Fruit fly (Drosophila melanogaster) whole organism, embryonic: ENCODE results near the gene CG18661.

Experiments used
- Ada2b ChIP-seq: fragments of 200-800 bp; sonication (Bioruptor generic); IDR thresholded peaks from 2 replicates; pipeline ENCODE4 v1.3.6; 2022; ENCODE audit warnings: missing biosample characterization, missing genetic modification characterization
- Asciz ChIP-seq: fragments of 200-800 bp; sonication (Bioruptor generic); optimal IDR thresholded peaks from 2 replicates; lab custom pipeline; 2017; ENCODE audit warnings: missing biosample characterization, mild to moderate bottlenecking, missing genetic modification characterization, missing genetic modification reagents
- Blimp-1 ChIP-seq: fragments of 200-800 bp; sonication (Bioruptor generic); optimal IDR thresholded peaks from 3 replicates; lab custom pipeline; 2018; ENCODE audit warnings: missing biosample characterization, missing genetic modification characterization, mild to moderate bottlenecking, moderate library complexity, missing genetic modification reagents
- C15 ChIP-seq: fragments of 200-800 bp; sonication (Bioruptor generic); IDR thresholded peaks from 3 replicates; pipeline ENCODE4 v1.3.6; 2022; ENCODE audit warnings: missing biosample characterization, missing genetic modification characterization
- CG10959 ChIP-seq: fragments of 200-800 bp; sonication (Bioruptor generic); IDR thresholded peaks from 2 replicates; pipeline ENCODE4 v1.3.6; 2022; ENCODE audit warnings: missing biosample characterization, missing genetic modification characterization
- CG13424 ChIP-seq: fragments of 200-800 bp; sonication (Bioruptor generic); optimal IDR thresholded peaks from 2 replicates; lab custom pipeline; 2019; ENCODE audit warnings: missing biosample characterization, mild to moderate bottlenecking, missing genetic modification characterization, moderate library complexity
- CG14441 ChIP-seq: fragments of 200-800 bp; sonication (Bioruptor generic); IDR thresholded peaks from 2 replicates; pipeline ENCODE4 v1.3.6; 2022; ENCODE audit warnings: missing biosample characterization, missing genetic modification characterization
- CG17361 ChIP-seq: fragments of 200-800 bp; sonication (Bioruptor generic); IDR thresholded peaks from 3 replicates; pipeline ENCODE4 v1.3.6; 2022; ENCODE audit warnings: missing biosample characterization, missing genetic modification characterization
- CG17568 ChIP-seq: fragments of 200-800 bp; sonication (Bioruptor generic); optimal IDR thresholded peaks from 2 replicates; lab custom pipeline; 2018; ENCODE audit warnings: missing biosample characterization, mild to moderate bottlenecking, missing genetic modification characterization, moderate library complexity
- CG18599 ChIP-seq: fragments of 200-800 bp; sonication (Bioruptor generic); optimal IDR thresholded peaks from 3 replicates; lab custom pipeline; 2017; ENCODE audit warnings: missing biosample characterization, missing genetic modification characterization, mild to moderate bottlenecking, moderate library complexity, missing genetic modification reagents
- CG31388 ChIP-seq: fragments of 200-800 bp; sonication (Bioruptor generic); optimal IDR thresholded peaks from 2 replicates; lab custom pipeline; 2016; ENCODE audit warnings: missing biosample characterization, missing genetic modification characterization
- CG32767 ChIP-seq: fragments of 200-800 bp; sonication (Bioruptor generic); IDR thresholded peaks from 2 replicates; pipeline ENCODE4 v1.3.6; 2022; ENCODE audit warnings: missing biosample characterization, missing genetic modification characterization
- CG3838 ChIP-seq: fragments of 200-800 bp; sonication (Bioruptor generic); optimal IDR thresholded peaks from 3 replicates; lab custom pipeline; 2016; ENCODE audit warnings: missing biosample characterization, missing genetic modification characterization
- CG4404 ChIP-seq: fragments of 200-800 bp; sonication (Bioruptor generic); IDR thresholded peaks from 2 replicates; pipeline ENCODE4 v1.3.6; 2022; ENCODE audit warnings: missing biosample characterization, missing genetic modification characterization
- CG4424 ChIP-seq: fragments of 200-800 bp; sonication (Bioruptor generic); optimal IDR thresholded peaks from 3 replicates; lab custom pipeline; 2016; ENCODE audit warnings: missing biosample characterization, missing genetic modification characterization
- CG4617 ChIP-seq: fragments of 200-800 bp; sonication (Bioruptor generic); optimal IDR thresholded peaks from 3 replicates; lab custom pipeline; 2016; ENCODE audit warnings: missing biosample characterization, missing genetic modification characterization, borderline replicate concordance
- CG6813 ChIP-seq: fragments of 200-800 bp; sonication (Bioruptor generic); optimal IDR thresholded peaks from 2 replicates; lab custom pipeline; 2017; ENCODE audit warnings: missing biosample characterization, missing genetic modification characterization, mild to moderate bottlenecking, moderate library complexity, missing genetic modification reagents
- CG7357 ChIP-seq: fragments of 200-800 bp; sonication (Bioruptor generic); IDR thresholded peaks from 3 replicates; pipeline ENCODE4 v1.3.6; 2022; ENCODE audit warnings: missing biosample characterization, missing genetic modification characterization
- CG8388 ChIP-seq: fragments of 200-800 bp; sonication (Bioruptor generic); optimal IDR thresholded peaks from 2 replicates; lab custom pipeline; 2019; ENCODE audit warnings: missing biosample characterization, mild to moderate bottlenecking, missing genetic modification characterization, moderate library complexity
- CG8478 ChIP-seq: fragments of >200 bp; optimal IDR thresholded peaks from 2 replicates; lab custom pipeline; 2018
- CG9797 ChIP-seq: fragments of 200-800 bp; sonication (Bioruptor generic); optimal IDR thresholded peaks from 3 replicates; lab custom pipeline; 2018; ENCODE audit warnings: missing biosample characterization, mild to moderate bottlenecking, missing genetic modification characterization
- Camta ChIP-seq: fragments of 200-800 bp; sonication (Bioruptor generic); optimal IDR thresholded peaks from 2 replicates; lab custom pipeline; 2016; ENCODE audit warnings: missing biosample characterization, missing genetic modification characterization
- D19A ChIP-seq: fragments of 200-800 bp; optimal IDR thresholded peaks from 3 replicates; lab custom pipeline; 2019; ENCODE audit warnings: missing biosample characterization, mild to moderate bottlenecking, missing genetic modification characterization, moderate library complexity
- Dfd ChIP-seq, 2 experiments: fragments of >200 bp; optimal IDR thresholded peaks; 2 replicates each; lab custom pipeline; 2017; ENCODE audit warnings: missing biosample characterization in 2 of 2, missing genetic modification characterization in 2 of 2
- Dip3 ChIP-seq: fragments of 200-800 bp; sonication (Bioruptor generic); optimal IDR thresholded peaks from 3 replicates; lab custom pipeline; 2016; ENCODE audit warnings: missing biosample characterization, missing genetic modification characterization
- E2f1 ChIP-seq: fragments of 200-800 bp; sonication (Bioruptor generic); IDR thresholded peaks from 2 replicates; pipeline ENCODE4 v1.3.6; 2022; ENCODE audit warnings: missing biosample characterization, missing genetic modification characterization
- Ets65A ChIP-seq: fragments of 200-800 bp; sonication (Bioruptor generic); peaks from one replicate; lab custom pipeline; 2016; ENCODE audit warnings: missing biosample characterization, missing genetic modification characterization
- Ptx1 ChIP-seq: fragments of 200-800 bp; sonication (Bioruptor generic); IDR thresholded peaks from 2 replicates; pipeline ENCODE4 v1.3.6; 2022; ENCODE audit warnings: missing biosample characterization, missing genetic modification characterization
- Rfx ChIP-seq: fragments of 200-800 bp; sonication (Bioruptor generic); IDR thresholded peaks from 2 replicates; pipeline ENCODE4 v1.3.6; 2022; ENCODE audit warnings: missing biosample characterization, missing genetic modification characterization
- Usf ChIP-seq: fragments of 200-800 bp; sonication (Bioruptor generic); optimal IDR thresholded peaks from 2 replicates; lab custom pipeline; 2017; ENCODE audit warnings: missing genotype, missing biosample characterization, missing genetic modification characterization
- abd-A ChIP-seq: fragments of 200-800 bp; sonication (Bioruptor generic); optimal IDR thresholded peaks from 3 replicates; lab custom pipeline; 2019; ENCODE audit warnings: missing biosample characterization, mild to moderate bottlenecking, missing genetic modification characterization, moderate library complexity
- disco-r ChIP-seq: fragments of 200-800 bp; sonication (Bioruptor generic); optimal IDR thresholded peaks from 2 replicates; lab custom pipeline; 2016; ENCODE audit warnings: missing biosample characterization, missing genetic modification characterization
- ems ChIP-seq: fragments of 200-800 bp; sonication (Bioruptor generic); optimal IDR thresholded peaks from 3 replicates; lab custom pipeline; 2016; ENCODE audit warnings: missing biosample characterization, missing genetic modification characterization
- esg ChIP-seq: fragments of 200-800 bp; sonication (Bioruptor generic); conservative IDR thresholded peaks from 2 replicates; pipeline ENCODE4 v1.3.6; 2022; ENCODE audit warnings: missing biosample characterization, missing genetic modification characterization
- fd102C ChIP-seq: fragments of 200-800 bp; sonication (Bioruptor generic); optimal IDR thresholded peaks from 2 replicates; lab custom pipeline; 2018; ENCODE audit warnings: missing biosample characterization, mild to moderate bottlenecking, missing genetic modification characterization, moderate library complexity
- fd96Cb ChIP-seq: fragments of 200-800 bp; sonication (Bioruptor generic); optimal IDR thresholded peaks from 2 replicates; lab custom pipeline; 2018; ENCODE audit warnings: missing biosample characterization, mild to moderate bottlenecking, missing genetic modification characterization, moderate library complexity
- gsb-n ChIP-seq: fragments of 200-800 bp; sonication (Bioruptor generic); optimal IDR thresholded peaks from 3 replicates; lab custom pipeline; 2018; ENCODE audit warnings: missing biosample characterization, mild to moderate bottlenecking, missing genetic modification characterization
- hbn ChIP-seq: fragments of 200-800 bp; sonication (Bioruptor generic); IDR thresholded peaks from 2 replicates; pipeline ENCODE4 v1.3.6; 2022; ENCODE audit warnings: missing biosample characterization, missing genetic modification characterization; ENCODE audit not compliant: partially characterized antibody
- hkb ChIP-seq, 2 experiments: fragments of 200-800 bp in 1 of 2; fragments of >200 bp in 1 of 2; sonication (Bioruptor generic) in 1 of 2; IDR thresholded peaks in 1 of 2; optimal IDR thresholded peaks in 1 of 2; 2 replicates each; pipeline versions ENCODE4 v1.3.6 to Lab custom; 2017 to 2022; ENCODE audit warnings: missing biosample characterization in 1 of 2, missing genetic modification characterization in 1 of 2
- klu ChIP-seq: fragments of 200-800 bp; sonication (Bioruptor generic); IDR thresholded peaks from 2 replicates; pipeline ENCODE4 v1.3.6; 2022; ENCODE audit warnings: missing biosample characterization, missing genetic modification characterization
- kni ChIP-seq: fragments of 200-800 bp; sonication (Bioruptor generic); optimal IDR thresholded peaks from 3 replicates; lab custom pipeline; 2017; ENCODE audit warnings: mild to moderate bottlenecking, missing biosample characterization, missing genetic modification reagents, missing genetic modification characterization
- nerfin-2 ChIP-seq: fragments of 200-800 bp; sonication (Bioruptor generic); IDR thresholded peaks from 2 replicates; pipeline ENCODE4 v1.3.6; 2022; ENCODE audit warnings: missing biosample characterization, missing genetic modification characterization; ENCODE audit not compliant: partially characterized antibody
- otp ChIP-seq: fragments of 200-800 bp; sonication (Bioruptor generic); IDR thresholded peaks from 3 replicates; pipeline ENCODE4, ENCODE4 v1.3.6; 2022; ENCODE audit warnings: missing biosample characterization, missing genetic modification characterization
- rib ChIP-seq: fragments of 200-800 bp; sonication (Bioruptor generic); IDR thresholded peaks from 2 replicates; pipeline ENCODE4 v1.3.6; 2022; ENCODE audit warnings: missing biosample characterization, missing genetic modification characterization
- schlank ChIP-seq: fragments of 200-800 bp; sonication (Bioruptor generic); optimal IDR thresholded peaks from 2 replicates; lab custom pipeline; 2018; ENCODE audit warnings: missing biosample characterization, mild to moderate bottlenecking, missing genetic modification characterization
- slbo ChIP-seq: fragments of 200-800 bp; sonication (Bioruptor generic); IDR thresholded peaks from 2 replicates; pipeline ENCODE4 v1.3.6; 2022; ENCODE audit warnings: missing biosample characterization, missing genetic modification characterization
- so ChIP-seq: fragments of 200-800 bp; sonication (Bioruptor generic); IDR thresholded peaks from 3 replicates; pipeline ENCODE4 v1.3.6; 2022; ENCODE audit warnings: missing biosample characterization, missing genetic modification characterization
- tin ChIP-seq: fragments of 200-800 bp; sonication (Bioruptor generic); optimal IDR thresholded peaks from 3 replicates; lab custom pipeline; 2016; ENCODE audit warnings: missing biosample characterization, missing genetic modification characterization
- tx ChIP-seq: fragments of 200-800 bp; sonication (Bioruptor generic); optimal IDR thresholded peaks from 2 replicates; lab custom pipeline; 2016; ENCODE audit warnings: missing biosample characterization, missing genetic modification characterization
- zen2 ChIP-seq: fragments of 200-800 bp; sonication (Bioruptor generic); IDR thresholded peaks from 3 replicates; pipeline ENCODE4 v1.3.6; 2022; ENCODE audit warnings: missing biosample characterization, missing genetic modification characterization; ENCODE audit not compliant: partially characterized antibody
- zf30C ChIP-seq: fragments of 200-800 bp; sonication (Bioruptor generic); optimal IDR thresholded peaks from 3 replicates; lab custom pipeline; 2018; ENCODE audit warnings: missing biosample characterization, mild to moderate bottlenecking, missing genetic modification characterization

Gene CG18661

DNA sequence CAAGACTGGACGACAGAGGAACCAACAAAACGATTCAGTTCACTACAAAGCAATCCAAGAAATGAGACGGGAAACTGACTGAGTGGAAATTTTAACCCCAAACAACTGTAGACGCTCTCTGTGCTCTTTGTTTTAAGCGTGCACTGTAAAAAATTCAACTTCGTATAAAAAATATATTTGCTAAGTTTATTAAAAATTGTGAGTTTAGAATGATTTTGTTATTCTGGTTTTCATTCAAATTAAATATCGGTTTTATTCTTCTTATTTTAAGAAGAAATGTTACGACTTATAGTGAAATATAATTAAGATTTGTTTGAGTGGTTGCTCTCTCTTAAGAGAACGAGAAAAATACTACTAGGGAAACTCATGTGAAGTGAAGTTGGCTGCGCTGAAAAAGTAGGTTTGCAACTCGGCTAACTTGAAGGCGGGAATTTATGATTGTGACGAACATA, 39.3 kb upstream of the CG18661 start (continued):
- TF ChIP-seq CG4617 (GFP tag; lab: Kevin White, UChicago) (peak; percentile 79), nerfin-2 (GFP tag; lab: Robert Waterston, UW) (no peak), CG18599 (peak; percentile 95), CG6813 (GFP tag; lab: Kevin White, UChicago) (peak; percentile 87), CG17361 (GFP tag; lab: Robert Waterston, UW) (peak; percentile 87), Ets65A (peak; percentile 94), CG3838 (GFP tag; lab: Kevin White, UChicago) (peak; percentile 92), klu (peak; percentile 94), Dip3 (GFP tag; lab: Kevin White, UChicago) (peak; percentile 90), disco-r (GFP tag; lab: Kevin White, UChicago) (peak; percentile 68), so (peak; percentile 99), otp (peak; percentile 97), CG8388 (peak; percentile 94), CG13424 (peak; percentile 90), hbn (GFP tag; lab: Robert Waterston, UW) (no peak; the same call in 1 of the 2 replicates), Usf (GFP tag; lab: Kevin White, UChicago) (peak; percentile 85), CG32767 (GFP tag; lab: Robert Waterston, UW) (peak; percentile 98), C15 (GFP tag; lab: Robert Waterston, UW) (peak; percentile 91), CG14441 (GFP tag; lab: Robert Waterston, UW) (peak; percentile 97), esg (peak; percentile 97), CG31388 (GFP tag; lab: Kevin White, UChicago) (peak; percentile 81), hkb (optimal IDR thresholded peaks at IDR 0.05; lab: Kevin White, UChicago) (no peak), hkb (GFP tag; IDR thresholded peaks at IDR 0.05; lab: Robert Waterston, UW) (peak; percentile 100), Asciz (GFP tag; lab: Kevin White, UChicago) (peak; percentile 89), rib (peak; percentile 93), CG4424 (GFP tag; lab: Kevin White, UChicago) (peak; percentile 94), tx (GFP tag; lab: Kevin White, UChicago) (peak; percentile 92), tin (peak; percentile 93), Camta (GFP tag; lab: Kevin White, UChicago) (peak; percentile 98), ems (GFP tag; lab: Kevin White, UChicago) (peak; percentile 90), CG9797 (GFP tag; lab: Kevin White, UChicago) (no peak), zen2 (GFP tag; lab: Robert Waterston, UW) (no peak), zf30C (GFP tag; lab: Kevin White, UChicago) (peak; percentile 97), Blimp-1 (GFP tag; lab: Kevin White, UChicago) (peak; percentile 93), fd96Cb (peak; percentile 95), Ada2b (GFP tag; lab: Robert Waterston, UW) (peak; percentile 98), CG4404 (GFP tag; lab: Robert Waterston, UW) (peak; percentile 94), schlank (tag; lab: Kevin White, UChicago) (peak; percentile 75), Rfx (GFP tag; lab: Robert Waterston, UW) (peak; percentile 96), CG7357 (GFP tag; lab: Robert Waterston, UW) (peak; percentile 93), slbo (GFP tag; lab: Robert Waterston, UW) (peak; percentile 98), fd102C (GFP tag; lab: Kevin White, UChicago) (peak; percentile 93), Ptx1 (peak; percentile 99), abd-A (no peak), CG8478 (lab: Kevin White, UChicago) (no peak), gsb-n (tag; lab: Kevin White, UChicago) (peak; percentile 95), kni (GFP tag; lab: Kevin White, UChicago) (peak; percentile 45), Dfd (GFP tag; optimal IDR thresholded peaks at IDR 0.05; lab: Kevin White, UChicago) (no peak), E2f1 (peak; percentile 98), CG17568 (peak; percentile 88), D19A (tag; lab: Kevin White, UChicago) (peak; percentile 96), CG10959 (GFP tag; lab: Robert Waterston, UW) (peak; percentile 98)
